Worm (Caenorhabditis elegans) whole organism, L3 larva: Measurements from ENCODE around the gene T05G5.5.

Experiments used
- R02D3.7 ChIP-seq: fragments of 150-350 bp; optimal IDR thresholded peaks from 2 replicates; lab custom pipeline; 2014; ENCODE audit warnings: missing biosample characterization, missing genetic modification characterization
- ZK546.5 ChIP-seq: sonication (generic microtip); optimal IDR thresholded peaks from 2 replicates; lab custom pipeline; 2017; ENCODE audit warnings: missing biosample characterization, missing genetic modification characterization
- aly-2 ChIP-seq: fragments of 150-350 bp; optimal IDR thresholded peaks from 2 replicates; lab custom pipeline; 2014; ENCODE audit warnings: missing biosample characterization, missing genetic modification characterization
- ama-1 ChIP-seq: fragments of 150-350 bp; optimal IDR thresholded peaks from 2 replicates; lab custom pipeline; 2018
- ceh-16 ChIP-seq: sonication (generic microtip); optimal IDR thresholded peaks from 2 replicates; lab custom pipeline; 2017; ENCODE audit warnings: missing biosample characterization, missing genetic modification characterization
- ceh-82 ChIP-seq: fragments of 150-350 bp; optimal IDR thresholded peaks from 2 replicates; lab custom pipeline; 2014; ENCODE audit warnings: missing biosample characterization, missing genetic modification characterization
- ceh-9 ChIP-seq: sonication (generic microtip); optimal IDR thresholded peaks from 2 replicates; lab custom pipeline; 2018; ENCODE audit warnings: missing biosample characterization, missing genetic modification characterization
- daf-12 ChIP-seq: fragments of 150-350 bp; optimal IDR thresholded peaks from 2 replicates; lab custom pipeline; 2014; ENCODE audit warnings: missing biosample characterization, missing genetic modification reagents, missing genetic modification characterization
- egl-27 ChIP-seq: sonication (generic microtip); optimal IDR thresholded peaks from 4 replicates; lab custom pipeline; 2017; ENCODE audit warnings: missing biosample characterization, missing genetic modification reagents, missing genetic modification characterization
- egl-5 ChIP-seq: fragments of 150-350 bp; optimal IDR thresholded peaks from 2 replicates; lab custom pipeline; 2017; ENCODE audit warnings: missing biosample characterization, missing genetic modification reagents, missing genetic modification characterization, inconsistent platforms
- elt-1 ChIP-seq: fragments of 150-350 bp; optimal IDR thresholded peaks from 2 replicates; lab custom pipeline; 2014; ENCODE audit warnings: missing biosample characterization, missing genetic modification characterization
- elt-2 ChIP-seq: sonication (generic microtip); optimal IDR thresholded peaks from 2 replicates; lab custom pipeline; 2016; ENCODE audit warnings: missing genetic modification reagents, mild to moderate bottlenecking, missing genetic modification characterization, missing compliant biosample characterization
- elt-3 ChIP-seq, 3 experiments: fragments of 150-350 bp in 1 of 3; sonication (generic microtip) in 2 of 3; optimal IDR thresholded peaks; 2 replicates in 2 of 3; 4 replicates in 1 of 3; lab custom pipeline; 2014 to 2017; ENCODE audit warnings: missing biosample characterization in 3 of 3, missing genetic modification characterization in 3 of 3
- eor-1 ChIP-seq, 2 experiments: fragments of 150-350 bp; optimal IDR thresholded peaks; 2 replicates each; lab custom pipeline; 2014 to 2018; ENCODE audit warnings: missing biosample characterization in 2 of 2, missing genetic modification characterization in 2 of 2
- fkh-10 ChIP-seq: sonication (generic microtip); optimal IDR thresholded peaks from 2 replicates; lab custom pipeline; 2017; ENCODE audit warnings: missing biosample characterization, missing genetic modification reagents, missing genetic modification characterization
- fos-1 ChIP-seq: fragments of 150-350 bp; optimal IDR thresholded peaks from 2 replicates; lab custom pipeline; 2014; ENCODE audit warnings: missing biosample characterization, missing genetic modification characterization
- hmg-11 ChIP-seq: sonication (generic microtip); optimal IDR thresholded peaks from 2 replicates; lab custom pipeline; 2016; ENCODE audit warnings: missing genetic modification characterization, missing compliant biosample characterization
- jun-1 ChIP-seq: fragments of 150-350 bp; optimal IDR thresholded peaks from 2 replicates; lab custom pipeline; 2014; ENCODE audit warnings: missing biosample characterization, missing genetic modification reagents, missing genetic modification characterization
- lin-15B ChIP-seq: fragments of 150-350 bp; optimal IDR thresholded peaks from 2 replicates; lab custom pipeline; 2014; ENCODE audit warnings: missing biosample characterization, missing genetic modification characterization
- lin-39 ChIP-seq: fragments of 150-350 bp; optimal IDR thresholded peaks from 2 replicates; lab custom pipeline; 2018; ENCODE audit warnings: missing biosample characterization, missing genetic modification reagents, missing genetic modification characterization
- lsy-12 ChIP-seq: sonication (generic microtip); optimal IDR thresholded peaks from 2 replicates; lab custom pipeline; 2016; ENCODE audit warnings: mild to moderate bottlenecking, missing genetic modification characterization, missing compliant biosample characterization
- mdl-1 ChIP-seq: fragments of 150-350 bp; optimal IDR thresholded peaks from 2 replicates; lab custom pipeline; 2014; ENCODE audit warnings: missing biosample characterization, missing genetic modification characterization
- mml-1 ChIP-seq: fragments of 150-350 bp; sonication (generic microtip); optimal IDR thresholded peaks from 3 replicates; lab custom pipeline; 2014; ENCODE audit warnings: missing biosample characterization, missing genetic modification characterization
- nfya-1 ChIP-seq: sonication (generic microtip); optimal IDR thresholded peaks from 2 replicates; lab custom pipeline; 2017; ENCODE audit warnings: missing genetic modification characterization, mild to moderate bottlenecking, missing compliant biosample characterization, antibody characterized with exemption, moderate library complexity; ENCODE audit not compliant: insufficient read depth
- nhr-11 ChIP-seq: fragments of 150-350 bp; optimal IDR thresholded peaks from 2 replicates; lab custom pipeline; 2014; ENCODE audit warnings: missing biosample characterization, missing genetic modification characterization
- nhr-12 ChIP-seq: fragments of 150-350 bp; optimal IDR thresholded peaks from 2 replicates; lab custom pipeline; 2014; ENCODE audit warnings: missing biosample characterization, missing genetic modification characterization
- nhr-23 ChIP-seq: fragments of 150-350 bp; optimal IDR thresholded peaks from 2 replicates; lab custom pipeline; 2014; ENCODE audit warnings: missing biosample characterization, missing genetic modification reagents, missing genetic modification characterization
- nhr-237 ChIP-seq: fragments of 150-350 bp; optimal IDR thresholded peaks from 2 replicates; lab custom pipeline; 2014; ENCODE audit warnings: missing biosample characterization, missing genetic modification characterization
- nhr-25 ChIP-seq: sonication (generic microtip); optimal IDR thresholded peaks from 2 replicates; lab custom pipeline; 2017; ENCODE audit warnings: missing biosample characterization, missing genetic modification characterization
- nhr-43 ChIP-seq: sonication (generic microtip); optimal IDR thresholded peaks from 2 replicates; lab custom pipeline; 2016; ENCODE audit warnings: mild to moderate bottlenecking, missing genetic modification characterization, missing compliant biosample characterization; ENCODE audit not compliant: poor library complexity, severe bottlenecking
- nhr-67 ChIP-seq: fragments of 150-350 bp; optimal IDR thresholded peaks from 2 replicates; lab custom pipeline; 2014; ENCODE audit warnings: missing biosample characterization, missing genetic modification characterization
- nhr-76 ChIP-seq: fragments of 150-350 bp; sonication (generic microtip); optimal IDR thresholded peaks from 5 replicates; lab custom pipeline; 2014; ENCODE audit warnings: missing biosample characterization, missing genetic modification characterization
- nhr-77 ChIP-seq: fragments of 150-350 bp; optimal IDR thresholded peaks from 2 replicates; lab custom pipeline; 2014; ENCODE audit warnings: missing biosample characterization, missing genetic modification characterization
- pha-4 ChIP-seq: fragments of 150-350 bp; optimal IDR thresholded peaks from 2 replicates; lab custom pipeline; 2014; ENCODE audit warnings: missing biosample characterization, missing genetic modification reagents, missing genetic modification characterization
- pqm-1 ChIP-seq: fragments of 150-350 bp; optimal IDR thresholded peaks from 2 replicates; lab custom pipeline; 2017; ENCODE audit warnings: missing biosample characterization, missing genetic modification characterization, inconsistent platforms
- sea-2 ChIP-seq: fragments of 150-350 bp; sonication (generic microtip); optimal IDR thresholded peaks from 4 replicates; lab custom pipeline; 2014; ENCODE audit warnings: missing biosample characterization, missing genetic modification reagents, missing genetic modification characterization
- skn-1 ChIP-seq: fragments of 150-350 bp; optimal IDR thresholded peaks from 2 replicates; lab custom pipeline; 2014; ENCODE audit warnings: missing biosample characterization, missing genetic modification characterization
- snpc-4 ChIP-seq: fragments of 150-350 bp; optimal IDR thresholded peaks from 2 replicates; lab custom pipeline; 2014; ENCODE audit warnings: missing biosample characterization, missing genetic modification characterization
- unc-39 ChIP-seq: sonication (generic microtip); optimal IDR thresholded peaks from 4 replicates; lab custom pipeline; 2017; ENCODE audit warnings: missing biosample characterization, missing genetic modification characterization
- unc-62 ChIP-seq: fragments of 150-350 bp; sonication (generic microtip); optimal IDR thresholded peaks from 4 replicates; lab custom pipeline; 2014; ENCODE audit warnings: missing biosample characterization, missing genetic modification reagents, missing genetic modification characterization
- zag-1 ChIP-seq: fragments of 150-350 bp; optimal IDR thresholded peaks from 2 replicates; lab custom pipeline; 2014; ENCODE audit warnings: missing biosample characterization, missing genetic modification characterization
- ztf-11 ChIP-seq: fragments of 150-350 bp; optimal IDR thresholded peaks from 2 replicates; lab custom pipeline; 2014; ENCODE audit warnings: missing biosample characterization, missing genetic modification characterization
- ztf-4 ChIP-seq: fragments of 150-350 bp; optimal IDR thresholded peaks from 2 replicates; lab custom pipeline; 2014; ENCODE audit warnings: missing biosample characterization, missing genetic modification characterization

Gene T05G5.5

DNA sequence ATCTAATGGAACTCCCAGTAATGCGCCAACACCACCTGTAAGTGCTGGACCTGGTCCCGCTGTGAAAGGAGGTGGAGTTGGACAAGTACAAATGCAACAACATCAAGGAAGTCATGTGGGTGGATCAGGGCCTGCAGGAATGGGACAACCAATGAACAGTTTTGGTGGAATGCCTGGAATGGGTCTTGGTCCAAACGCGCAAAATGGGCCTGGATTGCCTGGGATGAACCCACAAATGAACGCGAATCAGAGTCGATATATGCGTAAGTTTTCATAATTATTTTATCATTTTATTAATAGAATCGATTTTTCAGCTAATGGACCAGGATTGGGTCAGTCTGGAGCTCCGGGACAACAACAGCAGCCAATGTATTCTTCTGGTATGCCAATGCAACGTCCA is 21.2 kb upstream of the T05G5.5 start:
- TF ChIP-seq elt-3 (tag; optimal IDR thresholded peaks at IDR 0.05; lab: Kevin White, UChicago) (no peak), ceh-16 (no peak), skn-1 (tag; lab: Kevin White, UChicago) (no peak), ztf-4 (tag; lab: Kevin White, UChicago) (no peak), nhr-77 (tag; lab: Kevin White, UChicago) (no peak), ZK546.5 (tag; lab: Kevin White, UChicago) (no peak), aly-2 (no peak), mdl-1 (tag; lab: Kevin White, UChicago) (no peak), pqm-1 (tag; lab: Kevin White, UChicago) (no peak)

DNA sequence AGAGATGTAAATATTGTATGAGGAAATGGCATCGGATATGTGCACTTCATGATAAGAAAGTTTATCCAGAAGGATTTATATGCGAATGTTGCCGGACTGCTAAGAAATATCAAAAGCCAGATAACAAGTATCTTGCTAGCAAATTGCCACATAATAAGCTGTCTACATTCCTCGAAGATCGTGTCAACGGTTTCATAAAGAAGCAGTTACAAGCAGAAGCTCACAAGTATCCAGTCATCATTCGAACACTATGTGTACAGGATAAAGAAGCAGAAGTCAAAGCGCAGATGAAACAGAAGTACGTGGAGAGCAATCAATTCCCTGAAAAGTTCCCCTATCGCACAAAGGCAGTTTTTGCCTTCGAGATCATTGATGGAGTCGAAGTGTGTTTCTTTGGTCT is 19.4 kb upstream of the T05G5.5 start:
- TF ChIP-seq nhr-25 (tag; lab: Kevin White, UChicago) (no peak), pha-4 (no peak), mml-1 (tag; lab: Kevin White, UChicago) (no peak), nhr-76 (no peak), ZK546.5 (tag; lab: Kevin White, UChicago) (no peak), egl-5 (tag; lab: Kevin White, UChicago) (no peak)

DNA sequence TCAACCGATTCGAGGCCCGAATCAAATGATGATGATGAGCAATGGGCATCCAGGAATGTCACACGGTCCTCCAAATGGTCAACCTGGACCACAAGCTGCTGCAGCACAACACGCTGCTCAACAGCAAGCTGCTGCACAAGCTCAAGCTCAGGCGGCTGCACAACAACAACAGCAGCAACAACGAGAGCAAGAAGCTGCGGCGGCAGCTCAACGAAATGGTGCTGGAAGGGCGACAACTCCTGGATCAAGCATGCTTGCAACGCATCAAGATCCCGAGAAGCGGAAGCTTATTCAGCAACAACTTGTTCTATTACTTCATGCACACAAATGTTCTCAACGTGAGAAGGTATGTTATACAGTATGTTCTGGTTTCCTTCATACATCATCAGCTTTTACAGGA is 16.8 kb upstream of the T05G5.5 start:
- TF ChIP-seq nhr-12 (tag; lab: Kevin White, UChicago) (no peak), mml-1 (tag; lab: Kevin White, UChicago) (no peak), sea-2 (GFP tag; lab: Kevin White, UChicago) (no peak), nhr-25 (tag; lab: Kevin White, UChicago) (no peak), nhr-43 (tag; lab: Kevin White, UChicago) (no peak), unc-62 (GFP tag; lab: Kevin White, UChicago) (no peak), nhr-11 (tag; lab: Kevin White, UChicago) (no peak), lsy-12 (no peak), nhr-77 (tag; lab: Kevin White, UChicago) (no peak), R02D3.7 (tag; lab: Kevin White, UChicago) (no peak), aly-2 (no peak), nhr-76 (no peak), jun-1 (tag; lab: Kevin White, UChicago) (no peak), ama-1 (lab: Kevin White, UChicago) (no peak), nhr-237 (tag; lab: Kevin White, UChicago) (no peak), lin-39 (no peak), elt-1 (tag; lab: Kevin White, UChicago) (no peak), nhr-23 (tag; lab: Kevin White, UChicago) (no peak), fos-1 (tag; lab: Kevin White, UChicago) (no peak)

DNA sequence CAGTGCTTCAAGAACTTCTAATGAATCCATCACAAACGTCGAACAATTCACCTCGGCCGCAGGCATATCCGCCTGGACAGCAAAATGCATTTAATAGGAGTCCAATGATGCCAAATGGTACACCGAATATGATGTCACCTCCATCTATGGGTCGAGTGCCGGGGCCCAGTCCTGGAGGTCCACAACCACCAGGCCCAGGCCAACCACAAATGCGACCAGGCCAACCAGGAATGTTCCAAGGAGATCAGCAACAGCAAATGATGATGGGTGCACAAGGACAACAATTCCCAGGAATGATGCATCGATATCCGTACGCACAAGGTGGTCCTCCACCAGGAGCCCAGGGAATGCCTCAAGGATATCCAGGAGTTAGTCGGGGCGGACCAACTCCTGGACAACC is 15.9 kb upstream of the T05G5.5 start:
- TF ChIP-seq hmg-11 (no peak), ZK546.5 (tag; lab: Kevin White, UChicago) (no peak), nhr-43 (tag; lab: Kevin White, UChicago) (no peak), pha-4 (no peak), nhr-12 (tag; lab: Kevin White, UChicago) (no peak), zag-1 (tag; lab: Kevin White, UChicago) (no peak), skn-1 (tag; lab: Kevin White, UChicago) (no peak), eor-1 (tag; optimal IDR thresholded peaks at IDR 0.05; lab: Kevin White, UChicago) (no peak), snpc-4 (tag; lab: Kevin White, UChicago) (no peak), elt-1 (tag; lab: Kevin White, UChicago) (no peak), jun-1 (tag; lab: Kevin White, UChicago) (no peak), ceh-82 (no peak), lin-15B (no peak), nfya-1 (no peak), nhr-76 (no peak), unc-39 (tag; lab: Kevin White, UChicago) (no peak), fkh-10 (no peak)

DNA sequence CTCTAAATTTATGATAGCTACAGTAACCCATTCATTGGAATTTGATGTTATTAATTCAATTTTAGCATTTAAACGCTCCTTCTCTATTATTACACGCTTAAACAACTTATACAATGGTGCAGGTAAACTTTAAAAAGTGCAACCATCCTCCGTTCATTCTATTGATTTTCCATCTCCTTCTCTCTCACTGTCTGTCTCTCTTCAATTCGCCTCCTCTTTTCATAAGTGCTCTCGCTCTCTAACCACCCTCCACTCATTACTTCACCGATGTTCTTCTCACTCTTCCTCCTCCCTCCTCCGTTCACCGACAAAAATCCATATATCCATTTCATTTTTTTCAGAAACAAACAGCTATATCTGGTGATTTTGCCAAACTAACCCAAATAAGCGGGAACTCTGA is 14.9 kb upstream of the T05G5.5 start, which contains the start of gene cbp-1:
cbp-1 (plus strand) TSS at position 335 of the 400 bp plus-strand sequence.
- TF ChIP-seq mml-1 (tag; lab: Kevin White, UChicago) (no peak), snpc-4 (tag; lab: Kevin White, UChicago) (no peak), fkh-10 (no peak), elt-2 (no peak), unc-39 (tag; lab: Kevin White, UChicago) (no peak), ceh-82 (no peak), nhr-76 (no peak), ztf-4 (tag; lab: Kevin White, UChicago) (no peak), unc-62 (GFP tag; lab: Kevin White, UChicago) (no peak), lin-39 (peak; percentile 53), sea-2 (GFP tag; lab: Kevin White, UChicago) (no peak), nhr-12 (tag; lab: Kevin White, UChicago) (no peak), ceh-16 (no peak), egl-27 (no peak), nhr-23 (tag; lab: Kevin White, UChicago) (peak; percentile 57), fos-1 (tag; lab: Kevin White, UChicago) (no peak), nhr-67 (no peak), daf-12 (tag; lab: Kevin White, UChicago) (peak; percentile 48), lsy-12 (no peak), hmg-11 (peak; percentile 18), ceh-9 (tag; lab: Kevin White, UChicago) (no peak), ztf-11 (tag; lab: Kevin White, UChicago) (no peak), nhr-77 (tag; lab: Kevin White, UChicago) (no peak), pha-4 (peak; percentile 73), nhr-237 (tag; lab: Kevin White, UChicago) (no peak), aly-2 (no peak), mdl-1 (tag; lab: Kevin White, UChicago) (no peak)
